Worm (Caenorhabditis elegans) whole organism, L3 larva: ENCODE data around the gene C06E4.2.
A peak's percentile ranks its signal among the peaks of the same experiment; 100 is the strongest.

Experiments used
- R02D3.7 ChIP-seq: fragments of 150-350 bp; optimal IDR thresholded peaks from 2 replicates; lab custom pipeline; 2014; ENCODE audit warnings: missing biosample characterization, missing genetic modification characterization
- ZK546.5 ChIP-seq: sonication (generic microtip); optimal IDR thresholded peaks from 2 replicates; lab custom pipeline; 2017; ENCODE audit warnings: missing biosample characterization, missing genetic modification characterization
- aly-2 ChIP-seq: fragments of 150-350 bp; optimal IDR thresholded peaks from 2 replicates; lab custom pipeline; 2014; ENCODE audit warnings: missing biosample characterization, missing genetic modification characterization
- ama-1 ChIP-seq: fragments of 150-350 bp; optimal IDR thresholded peaks from 2 replicates; lab custom pipeline; 2018
- ceh-16 ChIP-seq: sonication (generic microtip); optimal IDR thresholded peaks from 2 replicates; lab custom pipeline; 2017; ENCODE audit warnings: missing biosample characterization, missing genetic modification characterization
- ceh-28 ChIP-seq: fragments of 150-350 bp; optimal IDR thresholded peaks from 2 replicates; lab custom pipeline; 2014; ENCODE audit warnings: missing biosample characterization, missing genetic modification reagents, missing genetic modification characterization
- ceh-82 ChIP-seq: fragments of 150-350 bp; optimal IDR thresholded peaks from 2 replicates; lab custom pipeline; 2014; ENCODE audit warnings: missing biosample characterization, missing genetic modification characterization
- ceh-9 ChIP-seq: sonication (generic microtip); optimal IDR thresholded peaks from 2 replicates; lab custom pipeline; 2018; ENCODE audit warnings: missing biosample characterization, missing genetic modification characterization
- egl-27 ChIP-seq: sonication (generic microtip); optimal IDR thresholded peaks from 4 replicates; lab custom pipeline; 2017; ENCODE audit warnings: missing biosample characterization, missing genetic modification reagents, missing genetic modification characterization
- egl-5 ChIP-seq: fragments of 150-350 bp; optimal IDR thresholded peaks from 2 replicates; lab custom pipeline; 2017; ENCODE audit warnings: missing biosample characterization, missing genetic modification reagents, missing genetic modification characterization, inconsistent platforms
- elt-1 ChIP-seq: fragments of 150-350 bp; optimal IDR thresholded peaks from 2 replicates; lab custom pipeline; 2014; ENCODE audit warnings: missing biosample characterization, missing genetic modification characterization
- elt-2 ChIP-seq: sonication (generic microtip); optimal IDR thresholded peaks from 2 replicates; lab custom pipeline; 2016; ENCODE audit warnings: missing genetic modification reagents, mild to moderate bottlenecking, missing genetic modification characterization, missing compliant biosample characterization
- elt-3 ChIP-seq, 3 experiments: fragments of 150-350 bp in 1 of 3; sonication (generic microtip) in 2 of 3; optimal IDR thresholded peaks; 2 replicates in 2 of 3; 4 replicates in 1 of 3; lab custom pipeline; 2014 to 2017; ENCODE audit warnings: missing biosample characterization in 3 of 3, missing genetic modification characterization in 3 of 3
- eor-1 ChIP-seq, 2 experiments: fragments of 150-350 bp; optimal IDR thresholded peaks; 2 replicates each; lab custom pipeline; 2014 to 2018; ENCODE audit warnings: missing biosample characterization in 2 of 2, missing genetic modification characterization in 2 of 2
- fkh-10 ChIP-seq: sonication (generic microtip); optimal IDR thresholded peaks from 2 replicates; lab custom pipeline; 2017; ENCODE audit warnings: missing biosample characterization, missing genetic modification reagents, missing genetic modification characterization
- fos-1 ChIP-seq: fragments of 150-350 bp; optimal IDR thresholded peaks from 2 replicates; lab custom pipeline; 2014; ENCODE audit warnings: missing biosample characterization, missing genetic modification characterization
- hmg-11 ChIP-seq: sonication (generic microtip); optimal IDR thresholded peaks from 2 replicates; lab custom pipeline; 2016; ENCODE audit warnings: missing genetic modification characterization, missing compliant biosample characterization
- jun-1 ChIP-seq: fragments of 150-350 bp; optimal IDR thresholded peaks from 2 replicates; lab custom pipeline; 2014; ENCODE audit warnings: missing biosample characterization, missing genetic modification reagents, missing genetic modification characterization
- lin-15B ChIP-seq: fragments of 150-350 bp; optimal IDR thresholded peaks from 2 replicates; lab custom pipeline; 2014; ENCODE audit warnings: missing biosample characterization, missing genetic modification characterization
- lin-39 ChIP-seq: fragments of 150-350 bp; optimal IDR thresholded peaks from 2 replicates; lab custom pipeline; 2018; ENCODE audit warnings: missing biosample characterization, missing genetic modification reagents, missing genetic modification characterization
- lsy-12 ChIP-seq: sonication (generic microtip); optimal IDR thresholded peaks from 2 replicates; lab custom pipeline; 2016; ENCODE audit warnings: mild to moderate bottlenecking, missing genetic modification characterization, missing compliant biosample characterization
- mdl-1 ChIP-seq: fragments of 150-350 bp; optimal IDR thresholded peaks from 2 replicates; lab custom pipeline; 2014; ENCODE audit warnings: missing biosample characterization, missing genetic modification characterization
- nfya-1 ChIP-seq: sonication (generic microtip); optimal IDR thresholded peaks from 2 replicates; lab custom pipeline; 2017; ENCODE audit warnings: missing genetic modification characterization, mild to moderate bottlenecking, missing compliant biosample characterization, antibody characterized with exemption, moderate library complexity; ENCODE audit not compliant: insufficient read depth
- nhr-12 ChIP-seq: fragments of 150-350 bp; optimal IDR thresholded peaks from 2 replicates; lab custom pipeline; 2014; ENCODE audit warnings: missing biosample characterization, missing genetic modification characterization
- nhr-23 ChIP-seq: fragments of 150-350 bp; optimal IDR thresholded peaks from 2 replicates; lab custom pipeline; 2014; ENCODE audit warnings: missing biosample characterization, missing genetic modification reagents, missing genetic modification characterization
- nhr-237 ChIP-seq: fragments of 150-350 bp; optimal IDR thresholded peaks from 2 replicates; lab custom pipeline; 2014; ENCODE audit warnings: missing biosample characterization, missing genetic modification characterization
- nhr-25 ChIP-seq: sonication (generic microtip); optimal IDR thresholded peaks from 2 replicates; lab custom pipeline; 2017; ENCODE audit warnings: missing biosample characterization, missing genetic modification characterization
- nhr-28 ChIP-seq: fragments of 150-350 bp; optimal IDR thresholded peaks from 2 replicates; lab custom pipeline; 2014; ENCODE audit warnings: missing biosample characterization, missing genetic modification characterization
- nhr-43 ChIP-seq: sonication (generic microtip); optimal IDR thresholded peaks from 2 replicates; lab custom pipeline; 2016; ENCODE audit warnings: mild to moderate bottlenecking, missing genetic modification characterization, missing compliant biosample characterization; ENCODE audit not compliant: poor library complexity, severe bottlenecking
- nhr-67 ChIP-seq: fragments of 150-350 bp; optimal IDR thresholded peaks from 2 replicates; lab custom pipeline; 2014; ENCODE audit warnings: missing biosample characterization, missing genetic modification characterization
- nhr-76 ChIP-seq: fragments of 150-350 bp; sonication (generic microtip); optimal IDR thresholded peaks from 5 replicates; lab custom pipeline; 2014; ENCODE audit warnings: missing biosample characterization, missing genetic modification characterization
- pha-4 ChIP-seq: fragments of 150-350 bp; optimal IDR thresholded peaks from 2 replicates; lab custom pipeline; 2014; ENCODE audit warnings: missing biosample characterization, missing genetic modification reagents, missing genetic modification characterization
- pqm-1 ChIP-seq: fragments of 150-350 bp; optimal IDR thresholded peaks from 2 replicates; lab custom pipeline; 2017; ENCODE audit warnings: missing biosample characterization, missing genetic modification characterization, inconsistent platforms
- sea-2 ChIP-seq: fragments of 150-350 bp; sonication (generic microtip); optimal IDR thresholded peaks from 4 replicates; lab custom pipeline; 2014; ENCODE audit warnings: missing biosample characterization, missing genetic modification reagents, missing genetic modification characterization
- skn-1 ChIP-seq: fragments of 150-350 bp; optimal IDR thresholded peaks from 2 replicates; lab custom pipeline; 2014; ENCODE audit warnings: missing biosample characterization, missing genetic modification characterization
- snpc-4 ChIP-seq: fragments of 150-350 bp; optimal IDR thresholded peaks from 2 replicates; lab custom pipeline; 2014; ENCODE audit warnings: missing biosample characterization, missing genetic modification characterization
- tbx-2 ChIP-seq: sonication (generic microtip); optimal IDR thresholded peaks from 2 replicates; lab custom pipeline; 2016; ENCODE audit warnings: mild to moderate bottlenecking, missing genetic modification characterization, missing compliant biosample characterization
- unc-39 ChIP-seq: sonication (generic microtip); optimal IDR thresholded peaks from 4 replicates; lab custom pipeline; 2017; ENCODE audit warnings: missing biosample characterization, missing genetic modification characterization
- unc-62 ChIP-seq: fragments of 150-350 bp; sonication (generic microtip); optimal IDR thresholded peaks from 4 replicates; lab custom pipeline; 2014; ENCODE audit warnings: missing biosample characterization, missing genetic modification reagents, missing genetic modification characterization
- zag-1 ChIP-seq: fragments of 150-350 bp; optimal IDR thresholded peaks from 2 replicates; lab custom pipeline; 2014; ENCODE audit warnings: missing biosample characterization, missing genetic modification characterization
- ztf-11 ChIP-seq: fragments of 150-350 bp; optimal IDR thresholded peaks from 2 replicates; lab custom pipeline; 2014; ENCODE audit warnings: missing biosample characterization, missing genetic modification characterization

C06E4.2 gene

DNA sequence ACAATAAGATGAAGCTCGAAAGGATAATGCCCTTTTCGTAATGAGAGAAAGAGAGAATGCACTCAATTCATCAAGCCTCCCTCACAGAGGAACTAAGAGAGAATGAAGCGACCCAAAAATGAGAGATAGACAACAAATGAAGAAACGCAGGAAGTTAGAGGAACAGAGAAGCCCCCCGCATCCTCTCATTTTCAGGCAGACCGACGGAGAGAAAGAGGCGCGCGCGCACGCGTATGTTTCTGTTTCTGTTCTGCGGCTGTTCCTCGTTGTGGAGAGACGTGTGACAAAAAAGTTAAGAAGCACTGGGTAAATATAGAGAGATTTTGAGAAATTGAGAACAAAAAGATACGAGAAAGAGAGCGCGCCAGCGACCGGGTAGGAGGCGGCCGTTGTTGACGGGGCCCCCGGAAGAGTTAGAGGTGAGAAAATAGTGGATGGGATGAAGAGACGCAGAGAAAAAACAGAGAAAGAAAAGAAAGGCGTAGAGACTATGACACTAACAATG, 43.2 kb downstream of the C06E4.2 start:
- peak; percentile 96 for TF ChIP-seq hmg-11 (tag; lab: Kevin White, UChicago)
- peak; percentile 51 for TF ChIP-seq pqm-1
- TF ChIP-seq lin-39 (tag; lab: Kevin White, UChicago), result peak; percentile 90
- TF ChIP-seq ceh-28 (tag; lab: Kevin White, UChicago), result peak; percentile 73
- peak; percentile 62 for TF ChIP-seq jun-1
- peak; percentile 90 for TF ChIP-seq nhr-23
- TF ChIP-seq nhr-237, result no peak
- peak; percentile 37 for TF ChIP-seq nhr-43
- TF ChIP-seq ceh-9 (tag; lab: Kevin White, UChicago), result no peak
- TF ChIP-seq nhr-28, result no peak
- TF ChIP-seq lin-15B (tag; lab: Kevin White, UChicago), result peak; percentile 50
- no peak for TF ChIP-seq nhr-67 (tag; lab: Kevin White, UChicago)
- no peak for TF ChIP-seq snpc-4 (tag; lab: Kevin White, UChicago)
- no peak for TF ChIP-seq ztf-11 (tag; lab: Kevin White, UChicago)
- peak; percentile 55 for TF ChIP-seq zag-1 (tag; lab: Kevin White, UChicago)
- TF ChIP-seq fos-1 (tag; lab: Kevin White, UChicago), result no peak
- peak; percentile 47 for TF ChIP-seq egl-5 (tag; lab: Kevin White, UChicago)
- TF ChIP-seq nfya-1 (tag; lab: Kevin White, UChicago), result peak; percentile 90
- peak; percentile 51 for TF ChIP-seq ceh-82 (tag; lab: Kevin White, UChicago)
- peak; percentile 80 for TF ChIP-seq tbx-2
- peak; percentile 79 for TF ChIP-seq mdl-1
- peak; percentile 84 for TF ChIP-seq pha-4 (tag; lab: Kevin White, UChicago)
- TF ChIP-seq elt-2 (tag; lab: Kevin White, UChicago), result peak; percentile 69
- TF ChIP-seq egl-27 (tag; lab: Kevin White, UChicago), result peak; percentile 10
- peak; percentile 43 for TF ChIP-seq R02D3.7 (tag; lab: Kevin White, UChicago)
- TF ChIP-seq fkh-10, result peak; percentile 51
- peak; percentile 21 for TF ChIP-seq skn-1
- no peak for TF ChIP-seq sea-2 (GFP tag; lab: Kevin White, UChicago)
- TF ChIP-seq lsy-12 (tag; lab: Kevin White, UChicago), result peak; percentile 75
- no peak for TF ChIP-seq nhr-12 (tag; lab: Kevin White, UChicago)
- peak; percentile 34 for TF ChIP-seq unc-62 (GFP tag; lab: Kevin White, UChicago)
- TF ChIP-seq nhr-25 (tag; lab: Kevin White, UChicago), result peak; percentile 8

- TF ChIP-seq nhr-76 (tag; lab: Kevin White, UChicago) (no peak), mdl-1 (no peak), nhr-67 (tag; lab: Kevin White, UChicago) (no peak), aly-2 (tag; lab: Kevin White, UChicago) (no peak), fkh-10 (no peak), ama-1 (lab: Kevin White, UChicago) (no peak), sea-2 (GFP tag; lab: Kevin White, UChicago) (no peak), elt-1 (tag; lab: Kevin White, UChicago) (no peak), lsy-12 (tag; lab: Kevin White, UChicago) (no peak), ceh-28 (tag; lab: Kevin White, UChicago) (no peak), egl-5 (tag; lab: Kevin White, UChicago) (no peak), lin-39 (tag; lab: Kevin White, UChicago) (no peak), skn-1 (no peak)
Observed at ce11 chrIV:7320688-7321087, 43.9 kb downstream of the C06E4.2 start.

DNA sequence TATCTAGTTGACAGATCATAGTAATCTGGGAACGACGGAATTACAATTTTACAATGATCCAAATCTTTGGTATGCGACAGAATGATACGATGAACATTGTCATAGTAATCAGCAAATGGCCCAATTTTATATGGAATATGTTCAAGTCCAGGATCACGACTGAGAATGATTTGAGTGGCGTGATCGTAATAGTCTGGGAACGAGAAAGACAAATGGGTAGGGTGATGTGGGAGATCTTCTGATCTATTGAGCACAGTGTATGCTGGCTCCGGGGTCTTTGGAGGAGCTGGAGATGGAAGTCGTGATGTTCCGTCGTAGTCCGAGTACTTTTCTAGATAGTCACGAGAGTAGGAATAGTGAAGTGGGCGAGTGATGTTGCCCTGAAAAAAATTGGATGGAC, 47.1 kb downstream of the C06E4.2 start:
- TF ChIP-seq aly-2 (tag; lab: Kevin White, UChicago) (no peak), ZK546.5 (tag; lab: Kevin White, UChicago) (no peak)

- TF ChIP-seq ama-1 (lab: Kevin White, UChicago) (no peak), elt-2 (tag; lab: Kevin White, UChicago) (no peak), sea-2 (GFP tag; lab: Kevin White, UChicago) (no peak), ceh-16 (tag; lab: Kevin White, UChicago) (no peak), egl-27 (tag; lab: Kevin White, UChicago) (no peak), ceh-82 (tag; lab: Kevin White, UChicago) (no peak), nhr-23 (no peak), nhr-28 (no peak), unc-39 (no peak), elt-1 (tag; lab: Kevin White, UChicago) (no peak), lin-39 (tag; lab: Kevin White, UChicago) (no peak), elt-3 (tag; optimal IDR thresholded peaks at IDR 0.05; lab: Kevin White, UChicago) (no peak), eor-1 (tag; optimal IDR thresholded peaks at IDR 0.05; lab: Kevin White, UChicago) (no peak), mdl-1 (no peak), aly-2 (tag; lab: Kevin White, UChicago) (no peak), ceh-9 (tag; lab: Kevin White, UChicago) (no peak), R02D3.7 (tag; lab: Kevin White, UChicago) (no peak), nhr-43 (no peak)
Observed at ce11 chrIV:7324913-7325312, 48.2 kb downstream of the C06E4.2 start.
